Fruit fly (Drosophila melanogaster) whole organism, embryonic: ENCODE measurements around the gene CG5171.

Source experiments
- ATbp ChIP-seq: fragments of 200-800 bp; sonication (Bioruptor generic); optimal IDR thresholded peaks from 2 replicates; lab custom pipeline; 2017; ENCODE audit warnings: missing biosample characterization, mild to moderate bottlenecking, missing genetic modification characterization, missing genetic modification reagents
- Ada2b ChIP-seq: fragments of 200-800 bp; sonication (Bioruptor generic); IDR thresholded peaks from 2 replicates; pipeline ENCODE4 v1.3.6; 2022; ENCODE audit warnings: missing biosample characterization, missing genetic modification characterization
- Bdp1 ChIP-seq: fragments of 200-800 bp; sonication (Bioruptor generic); optimal IDR thresholded peaks from 3 replicates; lab custom pipeline; 2016; ENCODE audit warnings: missing biosample characterization, missing genetic modification characterization
- Blimp-1 ChIP-seq: fragments of 200-800 bp; sonication (Bioruptor generic); optimal IDR thresholded peaks from 3 replicates; lab custom pipeline; 2018; ENCODE audit warnings: missing biosample characterization, missing genetic modification characterization, mild to moderate bottlenecking, moderate library complexity, missing genetic modification reagents
- Bteb2 ChIP-seq: fragments of 200-800 bp; sonication (Bioruptor generic); optimal IDR thresholded peaks from 2 replicates; lab custom pipeline; 2016; ENCODE audit warnings: missing biosample characterization, missing genetic modification characterization
- CG11093 ChIP-seq: fragments of 200-800 bp; sonication (Bioruptor generic); IDR thresholded peaks from 3 replicates; pipeline ENCODE4 v1.3.6; 2022; ENCODE audit warnings: missing biosample characterization, missing genetic modification characterization
- CG11247 ChIP-seq: fragments of 200-800 bp; sonication (Bioruptor generic); IDR thresholded peaks from 2 replicates; pipeline ENCODE4 v1.3.6; 2022; ENCODE audit warnings: missing biosample characterization, missing genetic modification characterization
- CG11696 ChIP-seq: fragments of 200-800 bp; sonication (Bioruptor generic); IDR thresholded peaks from 2 replicates; pipeline ENCODE4 v1.3.6; 2022; ENCODE audit warnings: missing biosample characterization, missing genetic modification characterization
- CG15073 ChIP-seq: fragments of 200-800 bp; sonication (Bioruptor generic); optimal IDR thresholded peaks from 2 replicates; lab custom pipeline; 2016; ENCODE audit warnings: missing biosample characterization, missing genetic modification characterization
- CG15696 ChIP-seq: fragments of 200-800 bp; sonication (Bioruptor generic); optimal IDR thresholded peaks from 2 replicates; lab custom pipeline; 2019; ENCODE audit warnings: missing biosample characterization, mild to moderate bottlenecking, missing genetic modification characterization, moderate library complexity
- CG17361 ChIP-seq: fragments of 200-800 bp; sonication (Bioruptor generic); IDR thresholded peaks from 3 replicates; pipeline ENCODE4 v1.3.6; 2022; ENCODE audit warnings: missing biosample characterization, missing genetic modification characterization
- CG2116 ChIP-seq: fragments of 200-800 bp; sonication (Bioruptor generic); optimal IDR thresholded peaks from 3 replicates; lab custom pipeline; 2018; ENCODE audit warnings: missing biosample characterization, mild to moderate bottlenecking, missing genetic modification characterization
- CG2129 ChIP-seq: fragments of 200-800 bp; sonication (Bioruptor generic); IDR thresholded peaks from 2 replicates; pipeline ENCODE4 v1.3.6; 2022; ENCODE audit warnings: missing biosample characterization, missing genetic modification characterization; ENCODE audit not compliant: partially characterized antibody
- CG2202 ChIP-seq: fragments of 200-800 bp; sonication (Bioruptor generic); optimal IDR thresholded peaks from 2 replicates; lab custom pipeline; 2018; ENCODE audit warnings: missing biosample characterization, mild to moderate bottlenecking, missing genetic modification characterization
- CG2712 ChIP-seq: fragments of 200-800 bp; optimal IDR thresholded peaks from 3 replicates; lab custom pipeline; 2019; ENCODE audit warnings: missing biosample characterization, mild to moderate bottlenecking, missing genetic modification characterization, moderate library complexity
- CG31224 ChIP-seq: fragments of 200-800 bp; sonication (Bioruptor generic); IDR thresholded peaks from 2 replicates; pipeline ENCODE4 v1.3.6; 2022; ENCODE audit warnings: missing biosample characterization, missing genetic modification characterization
- CG42726 ChIP-seq: fragments of 200-800 bp; sonication (Bioruptor generic); IDR thresholded peaks from 2 replicates; pipeline ENCODE4 v1.3.6; 2022; ENCODE audit warnings: missing biosample characterization, missing genetic modification characterization; ENCODE audit not compliant: partially characterized antibody
- CG4424 ChIP-seq: fragments of 200-800 bp; sonication (Bioruptor generic); optimal IDR thresholded peaks from 3 replicates; lab custom pipeline; 2016; ENCODE audit warnings: missing biosample characterization, missing genetic modification characterization
- CG6254 ChIP-seq: fragments of 200-800 bp; sonication (Bioruptor generic); optimal IDR thresholded peaks from 3 replicates; lab custom pipeline; 2017; ENCODE audit warnings: mild to moderate bottlenecking, missing biosample characterization, missing genetic modification reagents, missing genetic modification characterization
- CG7745 ChIP-seq: fragments of 200-800 bp; sonication (Bioruptor generic); optimal IDR thresholded peaks from 2 replicates; lab custom pipeline; 2018; ENCODE audit warnings: missing biosample characterization, mild to moderate bottlenecking, missing genetic modification characterization, moderate library complexity
- CG9437 ChIP-seq: fragments of 200-800 bp; sonication (Bioruptor generic); optimal IDR thresholded peaks from 2 replicates; lab custom pipeline; 2018; ENCODE audit warnings: missing biosample characterization, mild to moderate bottlenecking, missing genetic modification characterization
- D ChIP-seq, 2 experiments: fragments of 200-800 bp in 1 of 2; fragments of >200 bp in 1 of 2; sonication (Bioruptor generic) in 1 of 2; optimal IDR thresholded peaks; 2 replicates in 1 of 2; 3 replicates in 1 of 2; lab custom pipeline; 2017; ENCODE audit warnings: mild to moderate bottlenecking in 1 of 2, missing biosample characterization in 1 of 2, missing genetic modification characterization in 1 of 2, missing genetic modification reagents in 1 of 2
- Lpt ChIP-seq: fragments of >200 bp; optimal IDR thresholded peaks from 2 replicates; lab custom pipeline; 2018; ENCODE audit warnings: missing biosample characterization, missing genetic modification characterization
- Med ChIP-seq: fragments of 200-800 bp; sonication (Bioruptor generic); peaks from one replicate; lab custom pipeline; 2016; ENCODE audit warnings: missing biosample characterization, missing genetic modification characterization, mild to moderate bottlenecking, inconsistent platforms, moderate library complexity
- Mrtf ChIP-seq: fragments of 200-800 bp; sonication (Bioruptor generic); IDR thresholded peaks from 3 replicates; pipeline ENCODE4 v1.3.6; 2022; ENCODE audit warnings: missing biosample characterization, missing genetic modification characterization
- Myb ChIP-seq: fragments of 200-800 bp; sonication (Bioruptor generic); optimal IDR thresholded peaks from 2 replicates; lab custom pipeline; 2016; ENCODE audit warnings: missing biosample characterization, missing genetic modification characterization
- Nf-YB ChIP-seq: fragments of 200-800 bp; sonication (Bioruptor generic); optimal IDR thresholded peaks from 3 replicates; lab custom pipeline; 2019; ENCODE audit warnings: missing biosample characterization, mild to moderate bottlenecking, missing genetic modification characterization, moderate library complexity
- Pdp1 ChIP-seq, 2 experiments: fragments of 200-800 bp; sonication (Bioruptor generic); optimal IDR thresholded peaks; 3 replicates each; lab custom pipeline; 2016; ENCODE audit warnings: missing biosample characterization in 2 of 2, missing genetic modification characterization in 2 of 2, mild to moderate bottlenecking in 1 of 2, moderate library complexity in 1 of 2
- Ravus ChIP-seq: fragments of 200-800 bp; sonication (Bioruptor generic); IDR thresholded peaks from 2 replicates; pipeline ENCODE4 v1.3.6; 2022; ENCODE audit warnings: missing biosample characterization, missing genetic modification characterization
- Rx ChIP-seq: fragments of 200-800 bp; sonication (Bioruptor generic); IDR thresholded peaks from 2 replicates; pipeline ENCODE4 v1.3.6; 2022; ENCODE audit warnings: missing biosample characterization, missing genetic modification characterization
- Trl ChIP-seq, 3 experiments: fragments of >200 bp in 2 of 3; fragments of 200-800 bp in 1 of 3; sonication (Bioruptor generic) in 1 of 3; optimal IDR thresholded peaks; 2 replicates in 1 of 3; 3 replicates in 2 of 3; lab custom pipeline; 2016 to 2017; ENCODE audit warnings: missing biosample characterization in 1 of 3, missing genetic modification characterization in 1 of 3
- bigmax ChIP-seq: fragments of 200-800 bp; sonication (Bioruptor generic); optimal IDR thresholded peaks from 2 replicates; lab custom pipeline; 2018; ENCODE audit warnings: missing biosample characterization, mild to moderate bottlenecking, missing genetic modification characterization
- chif ChIP-seq, 2 experiments: fragments of 200-800 bp; sonication (Bioruptor generic); optimal IDR thresholded peaks; 3 replicates each; lab custom pipeline; 2016; ENCODE audit warnings: missing biosample characterization in 2 of 2, missing genetic modification characterization in 2 of 2
- crp ChIP-seq, 2 experiments: fragments of 200-800 bp; sonication (Bioruptor generic); optimal IDR thresholded peaks; 2 replicates in 1 of 2; 3 replicates in 1 of 2; lab custom pipeline; 2017; ENCODE audit warnings: missing biosample characterization in 2 of 2, missing genetic modification characterization in 2 of 2, mild to moderate bottlenecking in 1 of 2, moderate library complexity in 1 of 2
- dan ChIP-seq: fragments of 200-800 bp; sonication (Bioruptor generic); IDR thresholded peaks from 2 replicates; pipeline ENCODE4 v1.3.6; 2022; ENCODE audit warnings: missing biosample characterization, missing genetic modification characterization
- danr ChIP-seq: fragments of 200-800 bp; sonication (Bioruptor generic); IDR thresholded peaks from 2 replicates; pipeline ENCODE4 v1.3.6; 2022; ENCODE audit warnings: missing biosample characterization, missing genetic modification characterization
- fru ChIP-seq: fragments of >200 bp; optimal IDR thresholded peaks from 2 replicates; lab custom pipeline; 2017
- gro ChIP-seq: fragments of 200-800 bp; sonication (Bioruptor generic); optimal IDR thresholded peaks from 2 replicates; lab custom pipeline; 2016; ENCODE audit warnings: missing biosample characterization, missing genetic modification characterization
- ken ChIP-seq: fragments of 200-800 bp; sonication (Bioruptor generic); IDR thresholded peaks from 3 replicates; pipeline ENCODE4 v1.3.6; 2022; ENCODE audit warnings: missing biosample characterization, missing genetic modification characterization
- org-1 ChIP-seq: fragments of 200-800 bp; sonication (Bioruptor generic); optimal IDR thresholded peaks from 2 replicates; lab custom pipeline; 2017; ENCODE audit warnings: missing biosample characterization, missing genetic modification characterization
- pb ChIP-seq: fragments of 200-800 bp; sonication (Bioruptor generic); optimal IDR thresholded peaks from 3 replicates; lab custom pipeline; 2016; ENCODE audit warnings: missing biosample characterization, missing genetic modification characterization
- pho ChIP-seq: fragments of 200-800 bp; sonication (Bioruptor generic); optimal IDR thresholded peaks from 2 replicates; lab custom pipeline; 2016; ENCODE audit warnings: missing biosample characterization, missing genetic modification characterization
- pnt ChIP-seq: fragments of 200-800 bp; sonication (Bioruptor generic); optimal IDR thresholded peaks from 3 replicates; lab custom pipeline; 2016; ENCODE audit warnings: missing biosample characterization, missing genetic modification characterization
- psq ChIP-seq: fragments of 200-800 bp; sonication (Bioruptor generic); optimal IDR thresholded peaks from 2 replicates; lab custom pipeline; 2017; ENCODE audit warnings: missing biosample characterization, missing genetic modification characterization
- tll ChIP-seq, 2 experiments: fragments of 200-800 bp in 1 of 2; fragments of >200 bp in 1 of 2; sonication (Bioruptor generic) in 1 of 2; optimal IDR thresholded peaks; 2 replicates each; lab custom pipeline; 2017 to 2019; ENCODE audit warnings: missing biosample characterization in 2 of 2, missing genetic modification characterization in 2 of 2, mild to moderate bottlenecking in 1 of 2, moderate library complexity in 1 of 2
- tna ChIP-seq: fragments of 200-800 bp; sonication (Bioruptor generic); IDR thresholded peaks from 2 replicates; pipeline ENCODE4 v1.3.6; 2022; ENCODE audit warnings: missing biosample characterization, missing genetic modification characterization; ENCODE audit not compliant: partially characterized antibody
- ttk ChIP-seq: fragments of 200-800 bp; sonication (Bioruptor generic); IDR thresholded peaks from 2 replicates; pipeline ENCODE4 v2.1.2; 2022; ENCODE audit warnings: missing biosample characterization, missing genetic modification characterization
- vnd ChIP-seq: fragments of 200-800 bp; sonication (Bioruptor generic); IDR thresholded peaks from 3 replicates; pipeline ENCODE4 v1.3.6; 2022; ENCODE audit warnings: missing biosample characterization, missing genetic modification characterization; ENCODE audit not compliant: partially characterized antibody
- yki ChIP-seq: fragments of >200 bp; optimal IDR thresholded peaks from 3 replicates; lab custom pipeline; 2018
- z ChIP-seq: fragments of 200-800 bp; sonication (Bioruptor generic); IDR thresholded peaks from 3 replicates; pipeline ENCODE4 v1.3.6; 2022; ENCODE audit warnings: missing biosample characterization, missing genetic modification characterization

Gene CG5171

DNA sequence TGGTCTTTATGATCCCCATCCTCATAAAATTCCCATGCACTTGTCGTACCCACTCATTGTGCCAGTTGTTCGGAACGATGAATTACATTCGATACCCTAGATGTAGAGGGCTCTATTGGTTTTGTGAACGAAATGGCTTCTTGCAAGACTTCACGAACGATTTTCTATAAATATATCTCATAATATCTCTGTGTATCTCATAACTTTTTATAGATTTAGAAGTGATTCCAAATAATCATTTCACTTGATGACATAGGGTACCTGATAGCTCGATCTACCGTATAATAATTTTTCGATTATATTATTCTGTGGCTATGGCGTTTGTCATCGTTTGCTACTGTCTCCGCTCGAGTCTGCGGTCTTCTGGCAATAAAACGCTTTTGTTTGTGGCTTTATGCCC lies 4.2 kb upstream of the CG5171 start (continued):
- TF ChIP-seq Bteb2, result no peak
- TF ChIP-seq CG4424 (GFP tag; lab: Kevin White, UChicago), result peak; percentile 53
- TF ChIP-seq bigmax (GFP tag; lab: Kevin White, UChicago), result no peak
- no peak for TF ChIP-seq CG2129
- TF ChIP-seq CG31224 (GFP tag; lab: Robert Waterston, UW), result peak; percentile 44; the same call in 1 of the 2 replicates
- TF ChIP-seq Pdp1 (GFP tag; optimal IDR thresholded peaks at IDR 0.05; lab: Kevin White, UChicago), result peak; percentile 52 to 72
- TF ChIP-seq pb (GFP tag; lab: Kevin White, UChicago), result no peak
- TF ChIP-seq ttk (GFP tag; lab: Robert Waterston, UW), result peak; percentile 63
- peak; percentile 79; the same call in 1 of the 2 replicates for TF ChIP-seq Ada2b (GFP tag; lab: Robert Waterston, UW)
- no peak for TF ChIP-seq CG7745 (tag; lab: Kevin White, UChicago)
- TF ChIP-seq Rx (GFP tag; lab: Robert Waterston, UW), result peak; percentile 73
- peak; percentile 62 for TF ChIP-seq CG11696 (GFP tag; lab: Robert Waterston, UW)
- TF ChIP-seq yki (lab: Kevin White, UChicago), result no peak
- TF ChIP-seq Lpt (GFP tag; lab: Kevin White, UChicago), result no peak
- no peak for TF ChIP-seq CG42726 (GFP tag; lab: Robert Waterston, UW)
- TF ChIP-seq Blimp-1 (GFP tag; lab: Kevin White, UChicago), result peak; percentile 68
- peak; percentile 59 for TF ChIP-seq CG17361
- TF ChIP-seq CG9437, result peak; percentile 56
- no peak for TF ChIP-seq Trl (optimal IDR thresholded peaks at IDR 0.05; lab: Kevin White, UChicago)
- peak; percentile 74 for TF ChIP-seq Trl (GFP tag; optimal IDR thresholded peaks at IDR 0.05; lab: Kevin White, UChicago)
- no peak for TF ChIP-seq tll (GFP tag; optimal IDR thresholded peaks at IDR 0.05; lab: Kevin White, UChicago)
- no peak; the same call in 1 of the 2 replicates for TF ChIP-seq Ravus (GFP tag; lab: Robert Waterston, UW)
- peak; percentile 0 to 46 for TF ChIP-seq chif (GFP tag; optimal IDR thresholded peaks at IDR 0.05; lab: Kevin White, UChicago)
- no peak for TF ChIP-seq tna
- no peak for TF ChIP-seq crp (GFP tag; optimal IDR thresholded peaks at IDR 0.05; lab: Kevin White, UChicago)
- peak; percentile 54 for TF ChIP-seq CG11247 (GFP tag; lab: Robert Waterston, UW)
- TF ChIP-seq danr (GFP tag; lab: Robert Waterston, UW), result peak; percentile 51; the same call in 1 of the 2 replicates
- TF ChIP-seq pho (GFP tag; lab: Kevin White, UChicago), result peak; percentile 27
- no peak for TF ChIP-seq CG15696 (tag; lab: Kevin White, UChicago)
- TF ChIP-seq Myb (GFP tag; lab: Kevin White, UChicago), result peak; percentile 11
- peak; percentile 38 for TF ChIP-seq CG6254
- TF ChIP-seq ATbp, result peak; percentile 50
- TF ChIP-seq ken (GFP tag; lab: Robert Waterston, UW), result peak; percentile 57; the same call in 1 of the 3 replicates
- no peak for TF ChIP-seq Bdp1 (GFP tag; lab: Kevin White, UChicago)
- peak; percentile 87 for TF ChIP-seq Med (GFP tag; lab: Kevin White, UChicago)
- no peak for TF ChIP-seq dan (GFP tag; lab: Robert Waterston, UW)
- TF ChIP-seq CG2712 (tag; lab: Kevin White, UChicago), result peak; percentile 74
- peak; percentile 53; the same call in 1 of the 3 replicates for TF ChIP-seq CG11093 (GFP tag; lab: Robert Waterston, UW)
- TF ChIP-seq Mrtf (GFP tag; lab: Robert Waterston, UW), result peak; percentile 47; the same call in 1 of the 3 replicates
- no peak for TF ChIP-seq vnd (GFP tag; lab: Robert Waterston, UW)
- peak; percentile 16 for TF ChIP-seq CG2202
- no peak for TF ChIP-seq fru (lab: Kevin White, UChicago)
- no peak for TF ChIP-seq gro (GFP tag; lab: Kevin White, UChicago)
- TF ChIP-seq pnt (GFP tag; lab: Kevin White, UChicago), result peak; percentile 50
- TF ChIP-seq D (optimal IDR thresholded peaks at IDR 0.05; lab: Kevin White, UChicago), result no peak
- peak; percentile 48 for TF ChIP-seq D (GFP tag; optimal IDR thresholded peaks at IDR 0.05; lab: Kevin White, UChicago)
- no peak for TF ChIP-seq psq (GFP tag; lab: Kevin White, UChicago)
- TF ChIP-seq org-1 (GFP tag; lab: Kevin White, UChicago), result peak; percentile 48
- TF ChIP-seq CG15073, result no peak
- TF ChIP-seq CG2116 (GFP tag; lab: Kevin White, UChicago), result no peak
- TF ChIP-seq Nf-YB (GFP tag; lab: Kevin White, UChicago), result peak; percentile 16
- no peak for TF ChIP-seq z (GFP tag; lab: Robert Waterston, UW)
